Worm (Caenorhabditis elegans) whole organism, young adult: ENCODE measurements around the gene C03B1.7.

Experiments
- B0019.2 ChIP-seq: fragments of 200-800 bp; sonication (Bioruptor generic); conservative IDR thresholded peaks from 2 replicates; pipeline ENCODE4 v1.3.6; 2022; ENCODE audit warnings: missing genetic modification reagents, missing genetic modification characterization, missing compliant biosample characterization
- F23B12.7 ChIP-seq: sonication (generic microtip); optimal IDR thresholded peaks from 2 replicates; lab custom pipeline; 2017; ENCODE audit warnings: missing genetic modification characterization, mild to moderate bottlenecking, missing compliant biosample characterization, antibody characterized with exemption, moderate library complexity; ENCODE audit not compliant: insufficient read depth
- F37B4.10 ChIP-seq: fragments of 200-800 bp; sonication (Bioruptor generic); IDR thresholded peaks from 2 replicates; pipeline ENCODE4 v1.3.6; 2022; ENCODE audit warnings: missing genetic modification characterization, missing compliant biosample characterization
- F55B11.4 ChIP-seq: sonication (generic microtip); optimal IDR thresholded peaks from 2 replicates; lab custom pipeline; 2016; ENCODE audit warnings: missing compliant biosample characterization, missing genetic modification characterization, borderline replicate concordance; ENCODE audit not compliant: insufficient read depth
- F57C9.4 ChIP-seq: sonication (generic microtip); optimal IDR thresholded peaks from 2 replicates; lab custom pipeline; 2017; ENCODE audit warnings: mild to moderate bottlenecking, missing genetic modification characterization, missing compliant biosample characterization
- Y53F4B.3 ChIP-seq: fragments of 200-800 bp; sonication (Bioruptor generic); IDR thresholded peaks from 2 replicates; pipeline ENCODE4 v1.3.6; 2022; ENCODE audit warnings: missing genetic modification reagents, missing genetic modification characterization, missing compliant biosample characterization
- Y56A3A.18 ChIP-seq: fragments of 200-800 bp; sonication (Bioruptor generic); IDR thresholded peaks from 2 replicates; pipeline ENCODE4 v1.3.6; 2022; ENCODE audit warnings: missing genetic modification reagents, missing genetic modification characterization, missing compliant biosample characterization
- athp-1 ChIP-seq: sonication (generic microtip); optimal IDR thresholded peaks from 2 replicates; lab custom pipeline; 2017; ENCODE audit warnings: mild to moderate bottlenecking, missing genetic modification characterization, missing compliant biosample characterization
- attf-5 ChIP-seq: fragments of 200-800 bp; sonication (Bioruptor generic); optimal IDR thresholded peaks from 2 replicates; lab custom pipeline; 2018; ENCODE audit warnings: mild to moderate bottlenecking, missing genetic modification characterization, missing compliant biosample characterization
- attf-6 ChIP-seq: fragments of 200-800 bp; sonication (Bioruptor generic); IDR thresholded peaks from 2 replicates; pipeline ENCODE4 v1.3.6; 2022; ENCODE audit warnings: missing genetic modification reagents, missing genetic modification characterization, missing compliant biosample characterization
- bed-2 ChIP-seq: fragments of 200-800 bp; sonication (Bioruptor generic); IDR thresholded peaks from 2 replicates; pipeline ENCODE4 v1.3.6; 2022; ENCODE audit warnings: missing genetic modification reagents, missing genetic modification characterization, missing compliant biosample characterization
- ceh-91 ChIP-seq: fragments of 200-800 bp; sonication (Bioruptor generic); IDR thresholded peaks from 2 replicates; pipeline ENCODE4 v1.3.6; 2022; ENCODE audit warnings: missing genetic modification reagents, missing genetic modification characterization, missing compliant biosample characterization
- die-1 ChIP-seq: sonication (generic microtip); optimal IDR thresholded peaks from 2 replicates; lab custom pipeline; 2016; ENCODE audit warnings: missing genotype, mild to moderate bottlenecking, missing genetic modification characterization, missing compliant biosample characterization
- efl-1 ChIP-seq: fragments of 150-350 bp; optimal IDR thresholded peaks from 2 replicates; lab custom pipeline; 2014; ENCODE audit warnings: missing biosample characterization, missing genetic modification reagents, missing genetic modification characterization
- fkh-3 ChIP-seq: sonication (generic microtip); optimal IDR thresholded peaks from 2 replicates; lab custom pipeline; 2016; ENCODE audit warnings: mild to moderate bottlenecking, missing genetic modification characterization, missing compliant biosample characterization
- gei-17 ChIP-seq: fragments of 200-800 bp; sonication (Bioruptor generic); optimal IDR thresholded peaks from 2 replicates; lab custom pipeline; 2018; ENCODE audit warnings: mild to moderate bottlenecking, missing genetic modification characterization, missing compliant biosample characterization
- hlh-26 ChIP-seq: fragments of 200-800 bp; sonication (Bioruptor generic); conservative IDR thresholded peaks from 2 replicates; pipeline ENCODE4 v1.3.6; 2022; ENCODE audit warnings: missing genetic modification reagents, missing genetic modification characterization, missing compliant biosample characterization
- lin-35 ChIP-seq, 3 experiments: fragments of 150-350 bp in 2 of 3; sonication (generic microtip) in 1 of 3; optimal IDR thresholded peaks; 2 replicates each; lab custom pipeline; 2014 to 2018; ENCODE audit warnings: missing biosample characterization in 3 of 3, missing genetic modification characterization in 3 of 3, missing genetic modification reagents in 3 of 3
- lsl-1 ChIP-seq: fragments of 200-800 bp; sonication (Bioruptor generic); optimal IDR thresholded peaks from 2 replicates; lab custom pipeline; 2018; ENCODE audit warnings: mild to moderate bottlenecking, missing genetic modification characterization, moderate library complexity, missing compliant biosample characterization
- lsy-27 ChIP-seq: sonication (generic microtip); optimal IDR thresholded peaks from 2 replicates; lab custom pipeline; 2017; ENCODE audit warnings: missing genetic modification characterization, mild to moderate bottlenecking, missing compliant biosample characterization, antibody characterized with exemption, missing genotype, borderline replicate concordance; ENCODE audit not compliant: insufficient read depth
- madf-10 ChIP-seq: sonication (generic microtip); optimal IDR thresholded peaks from 2 replicates; lab custom pipeline; 2016; ENCODE audit warnings: mild to moderate bottlenecking, missing genetic modification characterization, missing compliant biosample characterization
- madf-6 ChIP-seq: fragments of 200-800 bp; sonication (Bioruptor generic); IDR thresholded peaks from 2 replicates; pipeline ENCODE4 v1.3.6; 2022; ENCODE audit warnings: missing genetic modification reagents, missing genetic modification characterization, missing compliant biosample characterization
- nhr-120 ChIP-seq: fragments of 200-800 bp; sonication (Bioruptor generic); IDR thresholded peaks from 2 replicates; pipeline ENCODE4 v1.3.6; 2022; ENCODE audit warnings: missing genetic modification characterization, missing compliant biosample characterization
- nhr-90 ChIP-seq: sonication (generic microtip); optimal IDR thresholded peaks from 2 replicates; lab custom pipeline; 2016; ENCODE audit warnings: missing genotype, mild to moderate bottlenecking, missing genetic modification characterization, missing compliant biosample characterization
- rec-8 ChIP-seq, 2 experiments: sonication (generic microtip); optimal IDR thresholded peaks; 2 replicates each; lab custom pipeline; 2016; ENCODE audit warnings: mild to moderate bottlenecking in 2 of 2, missing genetic modification characterization in 2 of 2, missing genetic modification reagents in 2 of 2, missing genotype in 2 of 2, missing biosample characterization in 1 of 2, missing compliant biosample characterization in 1 of 2, moderate library complexity in 1 of 2
- repo-1 ChIP-seq: sonication (generic microtip); optimal IDR thresholded peaks from 2 replicates; lab custom pipeline; 2017; ENCODE audit warnings: mild to moderate bottlenecking, missing genetic modification characterization, missing compliant biosample characterization
- snpc-1.3 ChIP-seq: sonication (generic microtip); optimal IDR thresholded peaks from 2 replicates; lab custom pipeline; 2017; ENCODE audit warnings: missing genetic modification characterization, mild to moderate bottlenecking, missing compliant biosample characterization, antibody characterized with exemption, moderate library complexity, missing genotype, missing genetic modification reagents; ENCODE audit not compliant: insufficient read depth
- tlf-1 ChIP-seq: fragments of 200-800 bp; sonication (Bioruptor generic); optimal IDR thresholded peaks from 2 replicates; lab custom pipeline; 2018; ENCODE audit warnings: mild to moderate bottlenecking, missing genetic modification characterization, missing compliant biosample characterization
- unc-130 ChIP-seq: sonication (generic microtip); optimal IDR thresholded peaks from 2 replicates; lab custom pipeline; 2016; ENCODE audit warnings: missing genetic modification reagents, missing genetic modification characterization, missing compliant biosample characterization
- ztf-18 ChIP-seq: sonication (generic microtip); optimal IDR thresholded peaks from 2 replicates; lab custom pipeline; 2016; ENCODE audit warnings: missing genotype, mild to moderate bottlenecking, missing genetic modification characterization, missing compliant biosample characterization
- ztf-22 ChIP-seq: fragments of 200-800 bp; sonication (Bioruptor generic); optimal IDR thresholded peaks from 2 replicates; lab custom pipeline; 2018; ENCODE audit warnings: mild to moderate bottlenecking, missing genetic modification characterization, moderate library complexity, missing compliant biosample characterization
- ztf-28 ChIP-seq: fragments of 200-800 bp; sonication (Bioruptor generic); IDR thresholded peaks from 2 replicates; pipeline ENCODE4 v1.3.6; 2022; ENCODE audit warnings: missing genetic modification reagents, missing genetic modification characterization, missing compliant biosample characterization

C03B1.7 gene

DNA sequence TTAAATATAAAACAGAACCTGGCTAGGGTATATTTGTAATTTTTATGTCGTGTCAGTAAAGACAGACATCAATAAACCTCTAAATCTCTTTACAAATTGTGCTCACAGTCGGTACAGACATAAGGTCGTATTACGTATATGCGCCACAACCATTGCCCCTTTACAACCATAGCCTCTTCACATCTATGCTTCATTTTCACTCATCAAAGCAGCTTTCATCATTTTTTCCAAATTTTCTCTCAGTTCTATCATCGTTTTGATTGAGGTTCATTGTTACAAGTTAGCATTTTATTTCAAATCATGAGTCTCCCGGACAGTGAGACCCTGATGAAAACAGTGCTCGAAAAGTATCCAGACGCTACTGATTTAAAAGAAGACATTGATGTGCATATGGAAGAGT is 22.6 kb downstream of the C03B1.7 start, which contains the start of gene C03B1.4:
Gene C03B1.4, plus strand, starts transcription at position 301 of the 400 bp plus-strand sequence.
- TF ChIP-seq bed-2 (GFP tag; lab: Robert Waterston, UW) (no peak), rec-8 (tag; optimal IDR thresholded peaks at IDR 0.05; lab: Kevin White, UChicago) (no peak), lsy-27 (tag; lab: Kevin White, UChicago) (no peak), efl-1 (GFP tag; lab: Kevin White, UChicago) (no peak), F55B11.4 (tag; lab: Kevin White, UChicago) (no peak), unc-130 (GFP tag; lab: Kevin White, UChicago) (no peak), repo-1 (no peak), F37B4.10 (GFP tag; lab: Robert Waterston, UW) (no peak), lin-35 (GFP tag; optimal IDR thresholded peaks at IDR 0.05; lab: Kevin White, UChicago) (no peak), hlh-26 (no peak), fkh-3 (no peak)

DNA sequence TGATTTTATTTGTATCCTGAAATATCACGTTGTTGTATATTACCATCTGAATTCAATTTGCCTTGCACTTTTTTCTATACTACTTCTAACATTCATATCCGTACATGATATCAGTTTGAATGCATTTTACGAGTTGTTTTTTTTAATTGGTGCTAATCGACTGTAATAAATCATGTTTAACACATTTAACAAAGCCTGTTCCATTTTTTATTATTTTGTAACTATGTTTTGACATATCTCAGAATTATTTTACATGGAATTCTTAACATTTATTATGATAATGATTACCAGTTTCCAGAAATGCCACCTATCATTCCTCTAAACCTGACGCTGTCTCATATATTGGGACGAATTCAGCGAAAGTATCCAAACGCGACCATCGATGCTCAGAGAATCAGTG is 24.1 kb downstream of the C03B1.7 start, which contains the start of gene C03B1.3:
Gene C03B1.3, plus strand, starts transcription at position 301 of the 400 bp plus-strand sequence.
- TF ChIP-seq attf-6 (no peak), Y56A3A.18 (no peak), die-1 (tag; lab: Kevin White, UChicago) (no peak), B0019.2 (GFP tag; lab: Robert Waterston, UW) (no peak), madf-10 (tag; lab: Kevin White, UChicago) (no peak), lsl-1 (GFP tag; lab: Kevin White, UChicago) (no peak), F57C9.4 (tag; lab: Kevin White, UChicago) (no peak), ztf-22 (GFP tag; lab: Kevin White, UChicago) (no peak), ztf-28 (no peak), athp-1 (tag; lab: Kevin White, UChicago) (no peak), madf-6 (no peak), Y53F4B.3 (GFP tag; lab: Robert Waterston, UW) (no peak), tlf-1 (GFP tag; lab: Kevin White, UChicago) (no peak), nhr-120 (GFP tag; lab: Robert Waterston, UW) (no peak), snpc-1.3 (tag; lab: Kevin White, UChicago) (no peak), F23B12.7 (tag; lab: Kevin White, UChicago) (no peak), nhr-90 (tag; lab: Kevin White, UChicago) (no peak), gei-17 (GFP tag; lab: Kevin White, UChicago) (no peak), ceh-91 (GFP tag; lab: Robert Waterston, UW) (no peak), attf-5 (GFP tag; lab: Kevin White, UChicago) (no peak)

DNA sequence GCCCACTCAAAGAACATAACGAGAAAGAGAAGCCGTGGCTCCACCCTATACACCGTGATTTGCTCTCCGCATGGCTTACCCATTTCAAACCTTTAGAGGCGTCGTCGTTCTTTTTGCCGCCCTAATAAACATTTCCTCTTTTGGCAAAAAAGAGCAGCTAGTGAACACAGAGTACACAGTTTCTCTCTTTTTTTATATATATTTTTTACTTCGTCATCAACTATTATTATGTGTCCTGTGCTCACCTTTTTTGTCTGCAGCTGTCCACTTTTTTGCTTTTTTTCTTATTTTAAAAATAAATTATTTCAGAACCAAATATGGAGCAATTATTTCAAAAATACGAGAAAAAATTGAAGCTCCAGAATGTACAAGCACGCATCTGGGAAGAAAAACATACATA is 28.1 kb downstream of the C03B1.7 start, which contains the start of gene C03B1.2:
Gene C03B1.2, plus strand, starts transcription at position 301 of the 400 bp plus-strand sequence.
- TF ChIP-seq ztf-18 (tag; lab: Kevin White, UChicago): no peak
